Fruit fly (Drosophila melanogaster): ENCODE measurements around the gene CG11262.

Gene CG11262

dm6 chr3L:13044335-13044814, 49.4 kb downstream of the CG11262 start, which contains the start of gene Syx13:
Syx13 (plus strand) TSS chr3L:13044434.
- TF ChIP-seq N (GFP tag; optimal IDR thresholded peaks at IDR 0.05), result peak; percentile 71
- no peak for TF ChIP-seq dmrt93B (GFP tag; optimal IDR thresholded peaks at IDR 0.05)
- peak; percentile 44 for TF ChIP-seq Sp1 (GFP tag; optimal IDR thresholded peaks at IDR 0.05)
- TF ChIP-seq woc (GFP tag; optimal IDR thresholded peaks at IDR 0.05), result no peak
- no peak for TF ChIP-seq CrebA (GFP tag; optimal IDR thresholded peaks at IDR 0.05; ENCODE audit: borderline replicate concordance)
- peak; percentile 42 for TF ChIP-seq OdsH (GFP tag; optimal IDR thresholded peaks at IDR 0.05)
- TF ChIP-seq HLH106 (tag; optimal IDR thresholded peaks at IDR 0.05), result peak; percentile 36
- peak; percentile 15 for TF ChIP-seq fru (GFP tag; optimal IDR thresholded peaks at IDR 0.05)
- TF ChIP-seq h (GFP tag; optimal IDR thresholded peaks at IDR 0.05), result peak; percentile 34
- no peak for TF ChIP-seq Rel (GFP tag; optimal IDR thresholded peaks at IDR 0.05)
- TF ChIP-seq Rel (tag; optimal IDR thresholded peaks at IDR 0.05), result peak; percentile 98
- TF ChIP-seq foxo (GFP tag; optimal IDR thresholded peaks at IDR 0.05), result peak in 1 of 2 experiments; percentile 41
- peak; percentile 60 for TF ChIP-seq psq (GFP tag; optimal IDR thresholded peaks at IDR 0.05)
- no peak for TF ChIP-seq Hr83 (GFP tag; optimal IDR thresholded peaks at IDR 0.05; ENCODE audit: poor library complexity, severe bottlenecking)
- TF ChIP-seq Dif (GFP tag; optimal IDR thresholded peaks at IDR 0.05; ENCODE audit: partially characterized antibody), result peak; percentile 33
- no peak for TF ChIP-seq sage (GFP tag; optimal IDR thresholded peaks at IDR 0.05)
- TF ChIP-seq Abd-B (GFP tag; optimal IDR thresholded peaks at IDR 0.05), result no peak
- TF ChIP-seq dl (GFP tag; optimal IDR thresholded peaks at IDR 0.05; ENCODE audit: insufficient read depth in 1 of 2, partially characterized antibody in 2 of 2), result no peak
- TF ChIP-seq CG9705 (GFP tag; optimal IDR thresholded peaks at IDR 0.05), result no peak
- peak; percentile 29 for TF ChIP-seq Jra (GFP tag; optimal IDR thresholded peaks at IDR 0.05)
- TF ChIP-seq rgr (GFP tag; optimal IDR thresholded peaks at IDR 0.05), result peak; percentile 7

dm6 chr3L:13046758-13047157, 51.8 kb downstream of the CG11262 start, which contains the start of gene CG11279:
CG11279 (plus strand) TSS chr3L:13046977.
- no peak for TF ChIP-seq pan (optimal IDR thresholded peaks at IDR 0.05)
- no peak for TF ChIP-seq sage (GFP tag; optimal IDR thresholded peaks at IDR 0.05)
- TF ChIP-seq CrebA (GFP tag; optimal IDR thresholded peaks at IDR 0.05; ENCODE audit: borderline replicate concordance), result no peak
- no peak for TF ChIP-seq h (GFP tag; optimal IDR thresholded peaks at IDR 0.05)
- TF ChIP-seq tai (GFP tag; optimal IDR thresholded peaks at IDR 0.05), result no peak
- TF ChIP-seq ey (GFP tag; optimal IDR thresholded peaks at IDR 0.05), result no peak
- no peak for TF ChIP-seq Hr78 (GFP tag; optimal IDR thresholded peaks at IDR 0.05)
- no peak for TF ChIP-seq Jra (GFP tag; optimal IDR thresholded peaks at IDR 0.05)
- no peak for TF ChIP-seq Dfd (GFP tag; optimal IDR thresholded peaks at IDR 0.05)
- no peak for TF ChIP-seq Vsx2 (GFP tag; optimal IDR thresholded peaks at IDR 0.05; ENCODE audit: partially characterized antibody)
- no peak for TF ChIP-seq HLH106 (tag; optimal IDR thresholded peaks at IDR 0.05)
- TF ChIP-seq OdsH (GFP tag; optimal IDR thresholded peaks at IDR 0.05), result no peak
- no peak for TF ChIP-seq usp (GFP tag; optimal IDR thresholded peaks at IDR 0.05)
- TF ChIP-seq CG32264 (GFP tag; optimal IDR thresholded peaks at IDR 0.05), result no peak
